Fruit fly (Drosophila melanogaster) whole organism: ENCODE data around the gene CG7156.

Source experiments
- CG8478 ChIP-seq: fragments of >200 bp; optimal IDR thresholded peaks from 2 replicates; lab custom pipeline; 2018; ENCODE audit warnings: inconsistent platforms
- Dll ChIP-seq: fragments of >200 bp; optimal IDR thresholded peaks from 2 replicates; lab custom pipeline; 2017
- EcR ChIP-seq, 2 experiments: fragments of >200 bp; optimal IDR thresholded peaks; 2 replicates each; lab custom pipeline; 2017; ENCODE audit warnings: missing biosample characterization in 2 of 2, missing genetic modification characterization in 2 of 2, missing genetic modification reagents in 2 of 2
- pan ChIP-seq: fragments of >200 bp; optimal IDR thresholded peaks from 2 replicates; lab custom pipeline; 2017
- psq ChIP-seq: fragments of >200 bp; optimal IDR thresholded peaks from 2 replicates; lab custom pipeline; 2017
- usp ChIP-seq: fragments of >200 bp; optimal IDR thresholded peaks from 2 replicates; lab custom pipeline; 2017; ENCODE audit warnings: missing biosample characterization, missing genetic modification characterization, mixed read lengths

Gene CG7156

DNA sequence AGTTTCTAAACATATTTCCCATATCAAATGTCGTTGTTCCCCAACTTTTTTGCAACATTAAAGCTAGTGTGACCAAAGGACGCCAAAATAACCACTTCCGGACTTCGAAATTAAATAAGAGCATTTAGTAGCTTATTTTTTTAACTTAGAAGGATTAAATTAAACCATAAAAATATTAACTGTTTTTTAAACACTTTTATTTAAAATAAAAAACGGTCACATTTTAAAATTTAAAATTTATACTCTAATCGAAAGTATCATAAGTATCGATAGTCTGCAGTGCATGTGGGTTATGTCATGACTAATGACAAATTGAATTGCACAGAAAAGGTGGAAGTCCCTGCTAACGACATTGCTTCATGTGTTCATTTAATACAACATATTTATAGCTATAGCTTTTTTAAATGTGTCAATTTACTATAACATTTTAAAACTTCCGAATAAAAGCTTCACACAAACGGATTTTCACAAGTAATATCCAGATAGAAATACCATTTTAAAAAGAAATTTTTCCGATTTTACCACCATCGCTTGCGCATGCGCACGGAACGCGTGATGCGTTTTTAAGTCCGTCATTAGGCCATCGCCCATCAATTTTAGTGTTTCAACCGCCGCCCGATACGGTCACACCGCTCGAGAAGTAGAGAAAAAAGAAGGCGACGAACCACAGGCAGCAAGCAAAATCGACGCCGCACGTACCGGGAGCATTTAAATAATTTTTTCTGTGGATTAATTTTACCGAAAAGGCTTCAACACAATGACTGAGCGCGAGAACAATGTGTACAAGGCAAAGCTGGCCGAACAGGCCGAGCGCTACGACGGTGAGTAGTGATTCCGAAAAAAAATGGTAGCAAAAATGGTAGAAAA lies at the start of gene CG7156, which contains the start of gene 14-3-3epsilon:
Gene CG7156 (minus strand): TSS at position 71 of the 867 bp plus-strand sequence.
Gene 14-3-3epsilon (plus strand): TSS at position 443 of the 867 bp plus-strand sequence.
- TF ChIP-seq usp = no peak
- TF ChIP-seq Dll = no peak
- TF ChIP-seq CG8478 (lab: Kevin White, UChicago) = no peak
- TF ChIP-seq pan = no peak
- no peak for TF ChIP-seq psq (lab: Kevin White, UChicago)
- TF ChIP-seq EcR (GFP tag; optimal IDR thresholded peaks at IDR 0.05; lab: Kevin White, UChicago) = no peak

dm6 chr3R:18288677-18289076 lies 46.7 kb upstream of the CG7156 start, which contains the start of gene CG7131:
Gene CG7131 (minus strand): TSS chr3R:18288777.
- TF ChIP-seq pan (no peak), EcR (GFP tag; optimal IDR thresholded peaks at IDR 0.05; lab: Kevin White, UChicago) (no peak), psq (lab: Kevin White, UChicago) (no peak), CG8478 (lab: Kevin White, UChicago) (no peak), Dll (no peak), usp (no peak)

dm6 chr3R:18283441-18283840 lies 41.5 kb upstream of the CG7156 start, which contains the start of the genes CG14312 and CG8064:
Gene CG14312 (minus strand): TSS chr3R:18283528.
Gene CG8064 (plus strand): TSS chr3R:18283660.
- no peak for TF ChIP-seq usp
- no peak for TF ChIP-seq psq (lab: Kevin White, UChicago)
- no peak for TF ChIP-seq pan
- TF ChIP-seq EcR (GFP tag; optimal IDR thresholded peaks at IDR 0.05; lab: Kevin White, UChicago) = no peak
- TF ChIP-seq Dll = no peak
- no peak for TF ChIP-seq CG8478 (lab: Kevin White, UChicago)

- TF ChIP-seq pan (no peak), EcR (GFP tag; optimal IDR thresholded peaks at IDR 0.05; lab: Kevin White, UChicago) (no peak), usp (no peak), psq (lab: Kevin White, UChicago) (no peak), Dll (no peak), CG8478 (lab: Kevin White, UChicago) (no peak)
These were observed 39.0 kb upstream of the CG7156 start for dm6 chr3R:18280866-18281473.

DNA sequence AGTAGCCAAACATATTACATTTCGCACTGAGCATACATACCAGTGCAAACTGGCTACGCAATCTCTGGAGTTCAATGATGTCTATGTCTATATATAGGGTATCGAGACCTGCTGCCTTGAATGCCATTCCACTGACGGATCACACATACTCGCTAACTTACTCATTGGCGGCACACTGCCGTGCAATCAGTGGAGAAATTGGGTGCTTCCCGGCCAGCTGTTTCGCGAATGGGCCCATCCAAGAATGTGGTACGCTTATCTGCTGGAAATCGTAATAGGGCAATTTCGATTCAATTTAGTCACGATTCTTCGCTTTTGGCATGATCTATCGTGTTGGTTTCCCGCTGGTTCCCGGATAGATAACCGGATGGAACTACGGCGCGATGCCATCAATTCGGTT lies 38.2 kb upstream of the CG7156 start:
- TF ChIP-seq usp = no peak
- no peak for TF ChIP-seq CG8478 (lab: Kevin White, UChicago)
- TF ChIP-seq pan = no peak
- no peak for TF ChIP-seq EcR (GFP tag; optimal IDR thresholded peaks at IDR 0.05; lab: Kevin White, UChicago)
- TF ChIP-seq Dll = no peak
- TF ChIP-seq psq (lab: Kevin White, UChicago) = no peak

DNA sequence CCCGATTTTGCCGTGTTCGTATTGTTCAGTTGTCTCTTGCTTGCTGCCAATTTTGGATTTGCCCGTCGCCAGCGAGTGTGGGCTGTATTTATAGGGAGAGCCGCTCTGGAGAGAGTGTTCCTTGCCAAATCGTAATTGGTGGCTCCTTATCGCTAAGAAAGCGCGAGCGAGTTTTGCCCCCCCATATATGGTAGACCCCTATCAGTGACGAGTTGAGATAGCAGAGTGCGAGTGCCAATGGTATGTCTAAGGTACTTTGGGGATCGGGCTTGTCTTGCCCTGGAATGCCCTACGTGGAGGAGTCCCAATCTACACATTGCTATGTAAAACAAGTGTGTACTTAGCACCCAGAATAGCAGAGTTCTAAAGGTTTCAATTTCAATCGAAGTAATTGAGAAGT lies 37.5 kb upstream of the CG7156 start, which contains the start of gene CG7142:
Gene CG7142 (minus strand): TSS at position 29 of the 400 bp plus-strand sequence.
- no peak for TF ChIP-seq Dll
- no peak for TF ChIP-seq pan
- no peak for TF ChIP-seq CG8478 (lab: Kevin White, UChicago)
- TF ChIP-seq usp = no peak
- no peak for TF ChIP-seq EcR (GFP tag; optimal IDR thresholded peaks at IDR 0.05; lab: Kevin White, UChicago)
- TF ChIP-seq psq (lab: Kevin White, UChicago) = no peak

DNA sequence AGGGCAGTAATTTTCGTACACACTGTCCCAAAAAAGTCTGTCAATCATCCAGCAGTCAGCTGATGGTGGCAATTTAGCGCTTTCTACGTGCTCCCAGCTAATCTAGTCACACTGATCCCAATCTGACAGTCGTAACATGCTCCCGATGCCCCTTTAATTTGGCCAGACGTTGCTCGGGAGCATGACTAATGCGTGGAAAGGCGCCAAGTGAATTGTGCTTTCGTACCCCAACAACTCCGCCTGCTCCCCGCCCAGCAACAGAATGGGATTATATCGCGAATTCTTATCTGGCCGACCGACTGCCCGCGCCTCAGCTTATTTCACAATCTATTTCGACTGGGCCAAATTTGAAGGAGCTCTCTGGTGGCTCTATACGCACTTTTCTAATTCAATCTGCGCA lies 35.4 kb upstream of the CG7156 start:
- no peak for TF ChIP-seq usp
- TF ChIP-seq pan = no peak
- TF ChIP-seq Dll = no peak
- no peak for TF ChIP-seq psq (lab: Kevin White, UChicago)
- no peak for TF ChIP-seq EcR (GFP tag; optimal IDR thresholded peaks at IDR 0.05; lab: Kevin White, UChicago)
- TF ChIP-seq CG8478 (lab: Kevin White, UChicago) = no peak

DNA sequence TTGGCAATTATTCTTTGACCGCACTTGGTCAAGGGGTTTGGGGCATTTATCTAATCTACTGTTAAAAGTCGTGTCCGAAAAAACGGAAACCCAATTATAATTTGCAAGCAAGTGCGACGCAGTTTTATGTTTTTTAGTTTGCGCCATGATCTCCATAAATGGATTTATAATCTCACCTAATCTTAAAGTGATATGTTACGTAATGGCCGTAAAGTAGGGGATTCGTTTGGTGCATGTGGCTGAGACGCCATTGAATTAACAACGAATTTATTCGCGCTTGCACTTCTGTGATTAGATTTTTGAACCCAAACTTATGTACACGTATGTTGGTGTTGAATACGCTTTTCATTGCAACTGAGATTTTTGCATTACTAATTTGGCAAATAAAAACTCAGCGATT lies 34.7 kb upstream of the CG7156 start:
- no peak for TF ChIP-seq CG8478 (lab: Kevin White, UChicago)
- TF ChIP-seq EcR (GFP tag; optimal IDR thresholded peaks at IDR 0.05; lab: Kevin White, UChicago) = no peak
- no peak for TF ChIP-seq Dll
- no peak for TF ChIP-seq pan
- no peak for TF ChIP-seq usp
- no peak for TF ChIP-seq psq (lab: Kevin White, UChicago)

- no peak for TF ChIP-seq psq (lab: Kevin White, UChicago)
- no peak for TF ChIP-seq CG8478 (lab: Kevin White, UChicago)
- no peak for TF ChIP-seq pan
- TF ChIP-seq usp = no peak
These were observed 33.3 kb upstream of the CG7156 start for dm6 chr3R:18275113-18275782.

DNA sequence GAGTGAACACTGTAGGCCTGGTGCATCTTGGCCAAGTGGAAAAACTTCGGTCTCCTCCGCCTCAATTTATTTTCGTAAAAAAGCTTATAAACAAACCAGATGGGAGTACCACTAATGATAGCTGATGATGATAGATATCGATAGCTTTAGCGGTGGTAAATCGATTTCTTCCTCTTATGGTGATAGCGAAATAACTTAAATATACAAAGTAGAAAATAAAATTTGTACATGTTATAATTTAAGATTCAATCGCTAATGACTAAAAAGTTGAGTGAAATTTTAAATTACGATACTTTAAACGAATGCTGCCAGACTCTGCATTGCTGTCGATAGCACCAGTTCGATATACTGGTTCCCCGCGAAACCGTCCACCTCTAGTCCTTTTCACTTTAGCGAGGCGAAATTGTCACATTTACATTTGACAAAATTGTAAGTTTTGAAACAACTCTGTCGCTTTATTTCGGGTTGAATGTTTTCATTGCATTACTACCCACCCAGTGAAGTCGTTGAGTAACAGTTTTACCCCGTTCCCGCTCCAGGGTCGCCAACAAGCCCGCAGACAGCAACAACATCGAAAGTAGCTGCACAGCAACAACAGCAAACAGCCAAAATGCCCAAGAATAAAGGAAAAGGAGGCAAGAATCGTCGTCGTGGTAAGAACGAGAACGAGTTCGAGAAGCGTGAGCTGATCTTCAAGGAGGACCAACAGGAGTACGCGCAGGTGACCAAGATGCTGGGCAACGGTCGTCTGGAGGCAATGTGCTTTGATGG lies 32.6 kb upstream of the CG7156 start, which contains the start of the genes Vps39 and eIF1A:
Gene Vps39 (minus strand): TSS at position 119 of the 771 bp plus-strand sequence.
Gene eIF1A (plus strand): TSS at position 338 of the 771 bp plus-strand sequence.
- TF ChIP-seq pan = no peak
- no peak for TF ChIP-seq EcR (GFP tag; optimal IDR thresholded peaks at IDR 0.05; lab: Kevin White, UChicago)
- no peak for TF ChIP-seq psq (lab: Kevin White, UChicago)
- no peak for TF ChIP-seq usp
- TF ChIP-seq Dll = no peak
- no peak for TF ChIP-seq CG8478 (lab: Kevin White, UChicago)

- TF ChIP-seq psq (lab: Kevin White, UChicago) (no peak), Dll (no peak), CG8478 (lab: Kevin White, UChicago) (no peak)
These were observed 27.9 kb upstream of the CG7156 start for dm6 chr3R:18269744-18270348.
